Fruit fly (Drosophila melanogaster) whole organism, embryonic: ENCODE results near the gene glob2.
A peak's percentile ranks its signal among the peaks of the same experiment; 100 is the strongest.

ENCODE experiments used
- Asciz ChIP-seq: fragments of 200-800 bp; sonication (Bioruptor generic); optimal IDR thresholded peaks from 2 replicates; lab custom pipeline; 2017; ENCODE audit warnings: missing biosample characterization, mild to moderate bottlenecking, missing genetic modification characterization, missing genetic modification reagents
- Bgb ChIP-seq: fragments of 200-800 bp; sonication (Bioruptor generic); IDR thresholded peaks from 2 replicates; pipeline ENCODE4 v1.3.6; 2022; ENCODE audit warnings: missing biosample characterization, missing genetic modification characterization; ENCODE audit not compliant: partially characterized antibody
- CG10321 ChIP-seq: fragments of 200-800 bp; sonication (Bioruptor generic); IDR thresholded peaks from 2 replicates; pipeline ENCODE4 v1.3.6; 2022; ENCODE audit warnings: missing biosample characterization, missing genetic modification characterization
- CG10366 ChIP-seq: fragments of 200-800 bp; sonication (Bioruptor generic); IDR thresholded peaks from 2 replicates; pipeline ENCODE4 v1.3.6; 2022; ENCODE audit warnings: missing biosample characterization, missing genetic modification characterization
- CG10431 ChIP-seq: fragments of 200-800 bp; sonication (Bioruptor generic); optimal IDR thresholded peaks from 3 replicates; lab custom pipeline; 2018; ENCODE audit warnings: missing biosample characterization, mild to moderate bottlenecking, missing genetic modification characterization
- CG10654 ChIP-seq: fragments of 200-800 bp; sonication (Bioruptor generic); optimal IDR thresholded peaks from 2 replicates; lab custom pipeline; 2016; ENCODE audit warnings: missing biosample characterization, missing genetic modification characterization
- CG12155 ChIP-seq: fragments of 200-800 bp; sonication (Bioruptor generic); optimal IDR thresholded peaks from 3 replicates; lab custom pipeline; 2016; ENCODE audit warnings: missing biosample characterization, missing genetic modification characterization
- CG13624 ChIP-seq: fragments of 200-800 bp; sonication (Bioruptor generic); optimal IDR thresholded peaks from 2 replicates; lab custom pipeline; 2016; ENCODE audit warnings: missing biosample characterization, missing genetic modification characterization
- CG14014 ChIP-seq: fragments of 200-800 bp; sonication (Bioruptor generic); IDR thresholded peaks from 2 replicates; pipeline ENCODE4 v1.3.6; 2022; ENCODE audit warnings: missing biosample characterization, missing genetic modification characterization
- CG16863 ChIP-seq: fragments of 200-800 bp; sonication (Bioruptor generic); optimal IDR thresholded peaks from 3 replicates; lab custom pipeline; 2016; ENCODE audit warnings: missing biosample characterization, missing genetic modification characterization
- CG18011 ChIP-seq: fragments of 200-800 bp; sonication (Bioruptor generic); optimal IDR thresholded peaks from 2 replicates; lab custom pipeline; 2017; ENCODE audit warnings: missing biosample characterization, missing genetic modification characterization, mild to moderate bottlenecking, moderate library complexity, missing genotype
- CG18764 ChIP-seq: fragments of 200-800 bp; sonication (Bioruptor generic); optimal IDR thresholded peaks from 3 replicates; lab custom pipeline; 2016; ENCODE audit warnings: missing biosample characterization, missing genetic modification characterization
- CG2129 ChIP-seq: fragments of 200-800 bp; sonication (Bioruptor generic); IDR thresholded peaks from 2 replicates; pipeline ENCODE4 v1.3.6; 2022; ENCODE audit warnings: missing biosample characterization, missing genetic modification characterization; ENCODE audit not compliant: partially characterized antibody
- CG2202 ChIP-seq: fragments of 200-800 bp; sonication (Bioruptor generic); optimal IDR thresholded peaks from 2 replicates; lab custom pipeline; 2018; ENCODE audit warnings: missing biosample characterization, mild to moderate bottlenecking, missing genetic modification characterization
- CG4328 ChIP-seq: fragments of 200-800 bp; sonication (Bioruptor generic); optimal IDR thresholded peaks from 3 replicates; lab custom pipeline; 2017; ENCODE audit warnings: missing biosample characterization, missing genetic modification reagents, missing genetic modification characterization
- CG4617 ChIP-seq: fragments of 200-800 bp; sonication (Bioruptor generic); optimal IDR thresholded peaks from 3 replicates; lab custom pipeline; 2016; ENCODE audit warnings: missing biosample characterization, missing genetic modification characterization, borderline replicate concordance
- CG6854 ChIP-seq: fragments of 200-800 bp; sonication (Bioruptor generic); optimal IDR thresholded peaks from 3 replicates; lab custom pipeline; 2017; ENCODE audit warnings: missing biosample characterization, mild to moderate bottlenecking, missing genetic modification characterization
- CG7987 ChIP-seq: fragments of 200-800 bp; sonication (Bioruptor generic); optimal IDR thresholded peaks from 2 replicates; lab custom pipeline; 2018; ENCODE audit warnings: missing biosample characterization, mild to moderate bottlenecking, missing genetic modification characterization, moderate library complexity
- CG8478 ChIP-seq: fragments of >200 bp; optimal IDR thresholded peaks from 2 replicates; lab custom pipeline; 2018
- Camta ChIP-seq: fragments of 200-800 bp; sonication (Bioruptor generic); optimal IDR thresholded peaks from 2 replicates; lab custom pipeline; 2016; ENCODE audit warnings: missing biosample characterization, missing genetic modification characterization
- Chrac-16 ChIP-seq: fragments of 200-800 bp; sonication (Bioruptor generic); optimal IDR thresholded peaks from 3 replicates; lab custom pipeline; 2016; ENCODE audit warnings: missing biosample characterization, missing genetic modification characterization
- Dp ChIP-seq: fragments of 200-800 bp; sonication (Bioruptor generic); optimal IDR thresholded peaks from 2 replicates; lab custom pipeline; 2018; ENCODE audit warnings: missing biosample characterization, mild to moderate bottlenecking, missing genetic modification characterization, moderate library complexity
- Fer1 ChIP-seq: fragments of 200-800 bp; sonication (Bioruptor generic); optimal IDR thresholded peaks from 2 replicates; lab custom pipeline; 2017; ENCODE audit warnings: missing biosample characterization, mild to moderate bottlenecking, missing genetic modification characterization
- Fer2 ChIP-seq: fragments of 200-800 bp; sonication (Bioruptor generic); optimal IDR thresholded peaks from 2 replicates; lab custom pipeline; 2018; ENCODE audit warnings: missing biosample characterization, mild to moderate bottlenecking, missing genetic modification characterization, moderate library complexity
- Fer3 ChIP-seq: fragments of 200-800 bp; sonication (Bioruptor generic); optimal IDR thresholded peaks from 2 replicates; lab custom pipeline; 2018; ENCODE audit warnings: missing biosample characterization, mild to moderate bottlenecking, missing genetic modification characterization, moderate library complexity
- Hmr ChIP-seq: fragments of 200-800 bp; sonication (Bioruptor generic); optimal IDR thresholded peaks from 3 replicates; lab custom pipeline; 2017; ENCODE audit warnings: mild to moderate bottlenecking, missing biosample characterization, missing genetic modification reagents, missing genetic modification characterization
- Jarid2 ChIP-seq: fragments of 200-800 bp; sonication (Bioruptor generic); optimal IDR thresholded peaks from 3 replicates; lab custom pipeline; 2017; ENCODE audit warnings: mild to moderate bottlenecking, missing biosample characterization, missing genetic modification reagents, missing genetic modification characterization
- MBD-R2 ChIP-seq: fragments of 200-800 bp; sonication (Bioruptor generic); IDR thresholded peaks from 2 replicates; pipeline ENCODE4 v1.3.6; 2022; ENCODE audit warnings: missing biosample characterization, missing genetic modification characterization
- Myb ChIP-seq: fragments of 200-800 bp; sonication (Bioruptor generic); optimal IDR thresholded peaks from 2 replicates; lab custom pipeline; 2016; ENCODE audit warnings: missing biosample characterization, missing genetic modification characterization
- NFAT ChIP-seq: fragments of 200-800 bp; sonication (Bioruptor generic); IDR thresholded peaks from 2 replicates; pipeline ENCODE4 v1.3.6; 2022; ENCODE audit warnings: missing biosample characterization, missing genetic modification characterization
- Sry-β ChIP-seq: fragments of 200-800 bp; sonication (Bioruptor generic); optimal IDR thresholded peaks from 2 replicates; lab custom pipeline; 2018; ENCODE audit warnings: missing biosample characterization, mild to moderate bottlenecking, missing genetic modification characterization, moderate library complexity
- Sry-δ ChIP-seq: fragments of 200-800 bp; sonication (Bioruptor generic); optimal IDR thresholded peaks from 2 replicates; lab custom pipeline; 2016; ENCODE audit warnings: missing biosample characterization, missing genetic modification characterization
- Xrp1 ChIP-seq: fragments of 200-800 bp; sonication (Bioruptor generic); IDR thresholded peaks from 2 replicates; pipeline ENCODE4 v1.3.6; 2022; ENCODE audit warnings: missing biosample characterization, missing genetic modification characterization
- YL-1 ChIP-seq: fragments of 200-800 bp; sonication (Bioruptor generic); optimal IDR thresholded peaks from 3 replicates; lab custom pipeline; 2017; ENCODE audit warnings: missing biosample characterization, mild to moderate bottlenecking, missing genetic modification characterization
- abd-A ChIP-seq: fragments of 200-800 bp; sonication (Bioruptor generic); optimal IDR thresholded peaks from 3 replicates; lab custom pipeline; 2019; ENCODE audit warnings: missing biosample characterization, mild to moderate bottlenecking, missing genetic modification characterization, moderate library complexity
- ac ChIP-seq: fragments of 200-800 bp; sonication (Bioruptor generic); optimal IDR thresholded peaks from 3 replicates; lab custom pipeline; 2017; ENCODE audit warnings: missing biosample characterization, mild to moderate bottlenecking, missing genetic modification characterization
- ase ChIP-seq: fragments of 200-800 bp; sonication (Bioruptor generic); IDR thresholded peaks from 3 replicates; pipeline ENCODE4 v1.3.6; 2022; ENCODE audit warnings: missing biosample characterization, missing genetic modification characterization
- bab2 ChIP-seq: fragments of 200-800 bp; sonication (Bioruptor generic); optimal IDR thresholded peaks from 2 replicates; lab custom pipeline; 2016; ENCODE audit warnings: missing biosample characterization, missing genetic modification characterization
- ci ChIP-seq: fragments of 200-800 bp; sonication (Bioruptor generic); IDR thresholded peaks from 3 replicates; pipeline ENCODE4 v1.3.6; 2022; ENCODE audit warnings: missing biosample characterization, missing genetic modification characterization
- crol ChIP-seq: fragments of 200-800 bp; sonication (Bioruptor generic); IDR thresholded peaks from 2 replicates; pipeline ENCODE4 v1.3.6; 2022; ENCODE audit warnings: missing biosample characterization, missing genetic modification characterization
- dan ChIP-seq: fragments of 200-800 bp; sonication (Bioruptor generic); IDR thresholded peaks from 2 replicates; pipeline ENCODE4 v1.3.6; 2022; ENCODE audit warnings: missing biosample characterization, missing genetic modification characterization
- emc ChIP-seq: fragments of 200-800 bp; sonication (Bioruptor generic); optimal IDR thresholded peaks from 2 replicates; lab custom pipeline; 2016; ENCODE audit warnings: missing biosample characterization, missing genetic modification characterization
- gfzf ChIP-seq: fragments of 200-800 bp; sonication (Bioruptor generic); optimal IDR thresholded peaks from 2 replicates; lab custom pipeline; 2016; ENCODE audit warnings: missing biosample characterization, mild to moderate bottlenecking, missing genetic modification characterization, moderate library complexity
- her ChIP-seq: fragments of 200-800 bp; sonication (Bioruptor generic); optimal IDR thresholded peaks from 2 replicates; lab custom pipeline; 2016; ENCODE audit warnings: missing biosample characterization, missing genetic modification characterization
- lola ChIP-seq, 3 experiments: fragments of >200 bp in 2 of 3; fragments of 200-800 bp in 1 of 3; sonication (Bioruptor generic) in 1 of 3; optimal IDR thresholded peaks; 2 replicates each; lab custom pipeline; 2017 to 2019; ENCODE audit warnings: missing biosample characterization in 3 of 3, missing genetic modification characterization in 3 of 3, mild to moderate bottlenecking in 1 of 3, moderate library complexity in 1 of 3
- pho ChIP-seq: fragments of 200-800 bp; sonication (Bioruptor generic); optimal IDR thresholded peaks from 2 replicates; lab custom pipeline; 2016; ENCODE audit warnings: missing biosample characterization, missing genetic modification characterization
- pum ChIP-seq: fragments of 200-800 bp; sonication (Bioruptor generic); optimal IDR thresholded peaks from 2 replicates; lab custom pipeline; 2016; ENCODE audit warnings: missing biosample characterization, missing genetic modification characterization
- rib ChIP-seq: fragments of 200-800 bp; sonication (Bioruptor generic); IDR thresholded peaks from 2 replicates; pipeline ENCODE4 v1.3.6; 2022; ENCODE audit warnings: missing biosample characterization, missing genetic modification characterization
- ro ChIP-seq: fragments of 200-800 bp; sonication (Bioruptor generic); IDR thresholded peaks from 2 replicates; pipeline ENCODE4 v1.3.6; 2022; ENCODE audit warnings: missing biosample characterization, missing genetic modification characterization
- seq ChIP-seq: fragments of 200-800 bp; sonication (Bioruptor generic); IDR thresholded peaks from 2 replicates; pipeline ENCODE4 v1.3.6; 2022; ENCODE audit warnings: missing biosample characterization, missing genetic modification characterization
- sna ChIP-seq: fragments of 200-800 bp; sonication (Bioruptor generic); IDR thresholded peaks from 2 replicates; pipeline ENCODE4 v1.3.6; 2022; ENCODE audit warnings: missing biosample characterization, missing genetic modification characterization; ENCODE audit not compliant: partially characterized antibody
- unpg ChIP-seq: fragments of 200-800 bp; sonication (Bioruptor generic); optimal IDR thresholded peaks from 3 replicates; lab custom pipeline; 2018; ENCODE audit warnings: missing biosample characterization, mild to moderate bottlenecking, missing genetic modification characterization, moderate library complexity

Gene glob2

dm6 chr3R:6646740-6647139, 38.0 kb upstream of the glob2 start, which contains the start of gene Taf1 (continued):
- TF ChIP-seq CG4617 (GFP tag; lab: Kevin White, UChicago) = peak; percentile 98
- no peak for TF ChIP-seq Camta (GFP tag; lab: Kevin White, UChicago)
- TF ChIP-seq crol = peak; percentile 98
- TF ChIP-seq NFAT (GFP tag; lab: Robert Waterston, UW) = no peak
- no peak for TF ChIP-seq CG10366 (GFP tag; lab: Robert Waterston, UW)
- no peak for TF ChIP-seq CG8478
- TF ChIP-seq ase (GFP tag; lab: Robert Waterston, UW) = no peak
- no peak for TF ChIP-seq Xrp1 (GFP tag; lab: Robert Waterston, UW)
- TF ChIP-seq Fer3 = no peak
- peak; percentile 26 for TF ChIP-seq Myb (GFP tag; lab: Kevin White, UChicago)
- TF ChIP-seq Chrac-16 = no peak
- no peak for TF ChIP-seq Sry-β (GFP tag; lab: Kevin White, UChicago)
- no peak for TF ChIP-seq CG4328 (GFP tag; lab: Kevin White, UChicago)
- TF ChIP-seq gfzf (GFP tag; lab: Kevin White, UChicago) = peak; percentile 98
- peak; percentile 86 for TF ChIP-seq CG10431 (GFP tag; lab: Kevin White, UChicago)
- TF ChIP-seq emc (GFP tag; lab: Kevin White, UChicago) = no peak
- TF ChIP-seq CG7987 (GFP tag; lab: Kevin White, UChicago) = no peak
- no peak for TF ChIP-seq Fer1 (GFP tag; lab: Kevin White, UChicago)
- TF ChIP-seq abd-A = no peak
- 0 out of 3 replicates have a peak, but pooled peaks have one; percentile 38 for TF ChIP-seq ci (GFP tag; lab: Robert Waterston, UW)
- TF ChIP-seq her (GFP tag; lab: Kevin White, UChicago) = no peak
- no peak for TF ChIP-seq CG12155
- TF ChIP-seq unpg (GFP tag; lab: Kevin White, UChicago) = no peak
- TF ChIP-seq pho = peak; percentile 10
- no peak for TF ChIP-seq Fer2
- no peak for TF ChIP-seq CG2202 (tag; lab: Kevin White, UChicago)
- TF ChIP-seq CG14014 (GFP tag; lab: Robert Waterston, UW) = no peak
- TF ChIP-seq Sry-δ (GFP tag; lab: Kevin White, UChicago) = peak; percentile 44
- no peak for TF ChIP-seq seq
- no peak for TF ChIP-seq Asciz
- peak; percentile 95 for TF ChIP-seq MBD-R2 (GFP tag; lab: Robert Waterston, UW)
- TF ChIP-seq Dp (GFP tag; lab: Kevin White, UChicago) = peak; percentile 41
- no peak for TF ChIP-seq Hmr
- TF ChIP-seq CG18011 = no peak
- TF ChIP-seq rib (GFP tag; lab: Robert Waterston, UW) = no peak
- no peak for TF ChIP-seq CG16863 (GFP tag; lab: Kevin White, UChicago)
- TF ChIP-seq CG13624 (GFP tag; lab: Kevin White, UChicago) = peak; percentile 36
- TF ChIP-seq YL-1 (GFP tag; lab: Kevin White, UChicago) = peak; percentile 66
- TF ChIP-seq ro (GFP tag; lab: Robert Waterston, UW) = no peak
- TF ChIP-seq CG18764 (GFP tag; lab: Kevin White, UChicago) = no peak
- TF ChIP-seq CG10654 (GFP tag; lab: Kevin White, UChicago) = no peak
- no peak for TF ChIP-seq lola (GFP tag; optimal IDR thresholded peaks at IDR 0.05; lab: Kevin White, UChicago)
- no peak for TF ChIP-seq CG10321 (GFP tag; lab: Robert Waterston, UW)
- peak; percentile 55 for TF ChIP-seq Bgb (GFP tag; lab: Robert Waterston, UW)
- TF ChIP-seq CG6854 (GFP tag; lab: Kevin White, UChicago) = no peak
- no peak for TF ChIP-seq dan (GFP tag; lab: Robert Waterston, UW)
- no peak for TF ChIP-seq bab2 (GFP tag; lab: Kevin White, UChicago)
- TF ChIP-seq sna (GFP tag; lab: Robert Waterston, UW) = peak; percentile 41; the same call in 1 of the 2 replicates
- no peak for TF ChIP-seq pum (GFP tag; lab: Kevin White, UChicago)
- no peak for TF ChIP-seq Jarid2 (GFP tag; lab: Kevin White, UChicago)
- no peak for TF ChIP-seq ac (GFP tag; lab: Kevin White, UChicago)
- no peak for TF ChIP-seq CG2129
